Worm (Caenorhabditis elegans): Measurements from ENCODE around the gene C27D9.1.

DNA sequence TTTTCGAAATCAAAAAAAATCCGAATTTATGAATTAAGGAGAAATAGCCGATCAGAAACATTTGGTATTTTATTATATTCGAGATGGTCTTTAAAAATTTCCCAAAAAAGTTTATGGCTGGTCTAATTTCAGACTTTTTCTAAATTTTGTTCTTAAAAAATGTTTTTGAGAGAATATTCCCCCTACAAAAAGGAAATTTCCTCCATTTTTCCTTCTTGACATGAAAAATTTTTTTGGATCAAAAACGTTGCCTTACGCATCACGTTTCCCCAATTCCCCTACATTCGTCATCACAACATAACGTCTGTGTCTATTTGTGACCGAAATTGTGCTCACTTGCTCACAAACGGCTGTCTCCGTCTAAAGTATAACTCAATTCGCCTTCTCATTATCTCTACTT, 40.1 kb downstream of the C27D9.1 start:
- TF ChIP-seq ama-1 (optimal IDR thresholded peaks at IDR 0.05) (no peak), tbx-37 (GFP tag; conservative IDR thresholded peaks at IDR 0.05) (no peak)
